Fruit fly (Drosophila melanogaster): ENCODE data around the gene CG9386.
A peak's percentile ranks its signal among the peaks of the same experiment; 100 is the strongest.

CG9386 gene

dm6 chr3R:9551013-9551658 is 4.1 kb downstream of the CG9386 start (continued):
- TF ChIP-seq fu2 (GFP tag; optimal IDR thresholded peaks at IDR 0.05) (peak; percentile 17), CG4328 (GFP tag; optimal IDR thresholded peaks at IDR 0.05) (peak; percentile 56), BEAF-32 (GFP tag; optimal IDR thresholded peaks at IDR 0.05) (no peak), cg (GFP tag; optimal IDR thresholded peaks at IDR 0.05) (peak; percentile 97), jigr1 (GFP tag; IDR thresholded peaks at IDR 0.05) (no peak), bowl (GFP tag; IDR thresholded peaks at IDR 0.05) (no peak), nerfin-2 (GFP tag; IDR thresholded peaks at IDR 0.05; ENCODE audit: partially characterized antibody) (no peak), CG9437 (GFP tag; optimal IDR thresholded peaks at IDR 0.05) (peak; percentile 23), h (optimal IDR thresholded peaks at IDR 0.05) (no peak), Trl (optimal IDR thresholded peaks at IDR 0.05) (peak; percentile 93 to 95), Trl (GFP tag; optimal IDR thresholded peaks at IDR 0.05) (peak; percentile 65), nom (GFP tag; optimal IDR thresholded peaks at IDR 0.05) (peak; percentile 90), oc (tag; optimal IDR thresholded peaks at IDR 0.05) (no peak), Deaf1 (tag; optimal IDR thresholded peaks at IDR 0.05) (peak; percentile 49), Taf1 (GFP tag; IDR thresholded peaks at IDR 0.05) (no peak), Poxn (GFP tag; IDR thresholded peaks at IDR 0.05) (no peak), CG11723 (GFP tag; optimal IDR thresholded peaks at IDR 0.05) (peak; percentile 32), Sry-β (GFP tag; optimal IDR thresholded peaks at IDR 0.05) (peak; percentile 22), caup (GFP tag; optimal IDR thresholded peaks at IDR 0.05; ENCODE audit: severe bottlenecking) (peak; percentile 87), CG2875 (GFP tag; optimal IDR thresholded peaks at IDR 0.05) (peak; percentile 55), CG10979 (tag; optimal IDR thresholded peaks at IDR 0.05) (no peak), gt (GFP tag; IDR thresholded peaks at IDR 0.05) (no peak), MESR4 (GFP tag; optimal IDR thresholded peaks at IDR 0.05) (peak; percentile 96), sima (GFP tag; optimal IDR thresholded peaks at IDR 0.05) (no peak), HLHmδ (GFP tag; optimal IDR thresholded peaks at IDR 0.05) (peak; percentile 95), ap (GFP tag; IDR thresholded peaks at IDR 0.05) (no peak), schlank (tag; optimal IDR thresholded peaks at IDR 0.05) (peak; percentile 44), ATbp (GFP tag; optimal IDR thresholded peaks at IDR 0.05) (peak; percentile 24), pita (GFP tag; optimal IDR thresholded peaks at IDR 0.05) (no peak), Fer2 (tag; optimal IDR thresholded peaks at IDR 0.05) (no peak), mam (GFP tag; optimal IDR thresholded peaks at IDR 0.05) (peak; percentile 21), CG14667 (GFP tag; IDR thresholded peaks at IDR 0.05) (no peak), crc (GFP tag; optimal IDR thresholded peaks at IDR 0.05) (no peak), CG12071 (GFP tag; optimal IDR thresholded peaks at IDR 0.05) (peak; percentile 84), danr (GFP tag; IDR thresholded peaks at IDR 0.05) (no peak), CG12744 (GFP tag; optimal IDR thresholded peaks at IDR 0.05) (peak; percentile 38), Side (GFP tag; optimal IDR thresholded peaks at IDR 0.05) (peak; percentile 66), yki (optimal IDR thresholded peaks at IDR 0.05) (peak; percentile 50), CG8388 (GFP tag; optimal IDR thresholded peaks at IDR 0.05) (no peak), Neu2 (GFP tag; optimal IDR thresholded peaks at IDR 0.05; ENCODE audit: borderline replicate concordance) (no peak), knrl (GFP tag; IDR thresholded peaks at IDR 0.05; ENCODE audit: partially characterized antibody) (no peak), CG12942 (GFP tag; optimal IDR thresholded peaks at IDR 0.05) (no peak), lola (GFP tag; optimal IDR thresholded peaks at IDR 0.05) (no peak), H15 (GFP tag; IDR thresholded peaks at IDR 0.05) (no peak), ase (GFP tag; IDR thresholded peaks at IDR 0.05) (no peak), CG16815 (GFP tag; optimal IDR thresholded peaks at IDR 0.05) (no peak), Scr (GFP tag; IDR thresholded peaks at IDR 0.05; ENCODE audit: partially characterized antibody) (no peak), Dad (GFP tag; optimal IDR thresholded peaks at IDR 0.05) (peak; percentile 11), Dip2 (GFP tag; IDR thresholded peaks at IDR 0.05) (no peak), E2f1 (GFP tag; IDR thresholded peaks at IDR 0.05) (no peak), BtbVII (GFP tag; optimal IDR thresholded peaks at IDR 0.05) (peak; percentile 69)

All from whole organism, embryonic.